Fruit fly (Drosophila melanogaster) whole organism, pupa: ENCODE results near the gene Rbcn-3B.
A peak's percentile ranks its signal among the peaks of the same experiment; 100 is the strongest.

Experiments used
- CG10348 ChIP-seq: fragments of 200-800 bp; sonication (Bioruptor generic); IDR thresholded peaks from 2 replicates; pipeline ENCODE4 v1.3.6; 2022; ENCODE audit warnings: missing biosample characterization, missing genetic modification characterization
- CG12605 ChIP-seq: fragments of 200-800 bp; sonication (Bioruptor generic); IDR thresholded peaks from 2 replicates; pipeline ENCODE4 v1.3.6; 2022; ENCODE audit warnings: missing biosample characterization, missing genetic modification characterization
- CG13204 ChIP-seq: fragments of 200-800 bp; sonication (Bioruptor generic); optimal IDR thresholded peaks from 2 replicates; lab custom pipeline; 2018; ENCODE audit warnings: missing biosample characterization, mild to moderate bottlenecking, missing genetic modification characterization, moderate library complexity
- CG14655 ChIP-seq: fragments of 200-800 bp; sonication (Bioruptor generic); optimal IDR thresholded peaks from 3 replicates; lab custom pipeline; 2017; ENCODE audit warnings: mild to moderate bottlenecking, missing biosample characterization, missing genetic modification reagents, missing genetic modification characterization
- CG15710 ChIP-seq: fragments of 200-800 bp; sonication (Bioruptor generic); optimal IDR thresholded peaks from 2 replicates; lab custom pipeline; 2018; ENCODE audit warnings: missing biosample characterization, mild to moderate bottlenecking, missing genetic modification characterization, moderate library complexity
- CG17806 ChIP-seq: fragments of 200-800 bp; sonication (Bioruptor generic); optimal IDR thresholded peaks from 2 replicates; lab custom pipeline; 2018; ENCODE audit warnings: missing biosample characterization, mild to moderate bottlenecking, missing genetic modification characterization, moderate library complexity
- CG32121 ChIP-seq: fragments of 200-800 bp; sonication (Bioruptor generic); IDR thresholded peaks from 2 replicates; pipeline ENCODE4 v1.3.6; 2022; ENCODE audit warnings: missing biosample characterization, missing genetic modification characterization
- CG34367 ChIP-seq: fragments of 200-800 bp; sonication (Bioruptor generic); optimal IDR thresholded peaks from 2 replicates; lab custom pipeline; 2018; ENCODE audit warnings: missing biosample characterization, mild to moderate bottlenecking, missing genetic modification characterization
- CG4496 ChIP-seq: fragments of 200-800 bp; sonication (Bioruptor generic); IDR thresholded peaks from 3 replicates; pipeline ENCODE4 v1.3.6; 2022; ENCODE audit warnings: missing biosample characterization, missing genetic modification characterization
- CG8159 ChIP-seq: fragments of 200-800 bp; sonication (Bioruptor generic); optimal IDR thresholded peaks from 3 replicates; lab custom pipeline; 2018; ENCODE audit warnings: missing biosample characterization, mild to moderate bottlenecking, missing genetic modification characterization, moderate library complexity
- CG8301 ChIP-seq: fragments of 200-800 bp; sonication (Bioruptor generic); optimal IDR thresholded peaks from 2 replicates; lab custom pipeline; 2018; ENCODE audit warnings: missing biosample characterization, mild to moderate bottlenecking, missing genetic modification characterization
- CG9948 ChIP-seq: fragments of 200-800 bp; sonication (Bioruptor generic); optimal IDR thresholded peaks from 2 replicates; lab custom pipeline; 2018; ENCODE audit warnings: missing biosample characterization, mild to moderate bottlenecking, missing genetic modification characterization, moderate library complexity
- D1 ChIP-seq: fragments of 200-800 bp; sonication (Bioruptor generic); optimal IDR thresholded peaks from 2 replicates; lab custom pipeline; 2018; ENCODE audit warnings: missing biosample characterization, mild to moderate bottlenecking, missing genetic modification characterization, moderate library complexity
- EcR ChIP-seq: fragments of 200-800 bp; sonication (Bioruptor generic); optimal IDR thresholded peaks from 3 replicates; lab custom pipeline; 2019; ENCODE audit warnings: missing biosample characterization, missing genetic modification characterization, mild to moderate bottlenecking, moderate library complexity, missing genetic modification reagents
- Ets98B ChIP-seq: fragments of 200-800 bp; sonication (Bioruptor generic); IDR thresholded peaks from 2 replicates; pipeline ENCODE4 v1.3.6; 2022; ENCODE audit warnings: missing biosample characterization, missing genetic modification characterization
- Pif1A ChIP-seq: fragments of 200-800 bp; sonication (Bioruptor generic); optimal IDR thresholded peaks from 3 replicates; lab custom pipeline; 2016; ENCODE audit warnings: missing biosample characterization, missing genetic modification characterization
- Pif1B ChIP-seq: fragments of 200-800 bp; sonication (Bioruptor generic); optimal IDR thresholded peaks from 3 replicates; lab custom pipeline; 2016; ENCODE audit warnings: missing biosample characterization, missing genetic modification characterization
- Snoo ChIP-seq: fragments of 200-800 bp; sonication (Bioruptor generic); optimal IDR thresholded peaks from 3 replicates; lab custom pipeline; 2017; ENCODE audit warnings: missing biosample characterization, mild to moderate bottlenecking, missing genetic modification characterization, inconsistent platforms
- fd96Ca ChIP-seq: fragments of 200-800 bp; sonication (Bioruptor generic); IDR thresholded peaks from 3 replicates; pipeline ENCODE4 v1.3.6; 2022; ENCODE audit warnings: missing biosample characterization, missing genetic modification characterization
- gl ChIP-seq: fragments of 200-800 bp; sonication (Bioruptor generic); optimal IDR thresholded peaks from 2 replicates; lab custom pipeline; 2018; ENCODE audit warnings: missing biosample characterization, mild to moderate bottlenecking, missing genetic modification characterization
- rn ChIP-seq: fragments of 200-800 bp; sonication (Bioruptor generic); IDR thresholded peaks from 2 replicates; pipeline ENCODE4 v1.3.6; 2022; ENCODE audit warnings: missing biosample characterization, missing genetic modification characterization

Rbcn-3B gene

dm6 chrX:1908757-1909156, at the start of gene Rbcn-3B, which contains the start of gene Edem1:
Rbcn-3B (plus strand) TSS chrX:1908920.
Edem1 (minus strand) TSS chrX:1908827.
- TF ChIP-seq CG34367 (tag; lab: Kevin White, UChicago) = peak; percentile 50
- TF ChIP-seq CG17806 (tag; lab: Kevin White, UChicago) = peak; percentile 10
- no peak for TF ChIP-seq Snoo (tag; lab: Kevin White, UChicago)
- TF ChIP-seq EcR (GFP tag; lab: Kevin White, UChicago) = peak; percentile 1
- TF ChIP-seq CG9948 = peak; percentile 1
- TF ChIP-seq Ets98B (GFP tag; lab: Robert Waterston, UW) = peak; percentile 53
- TF ChIP-seq CG8301 (tag; lab: Kevin White, UChicago) = peak; percentile 41
- TF ChIP-seq CG12605 = peak; percentile 67
- peak; percentile 72 for TF ChIP-seq gl (tag; lab: Kevin White, UChicago)
- no peak for TF ChIP-seq CG32121 (GFP tag; lab: Robert Waterston, UW)
- no peak for TF ChIP-seq Pif1A (GFP tag; lab: Kevin White, UChicago)
- peak; percentile 39 for TF ChIP-seq CG15710
- TF ChIP-seq CG4496 (GFP tag; lab: Robert Waterston, UW) = peak; percentile 52; the same call in 2 of the 3 replicates

DNA sequence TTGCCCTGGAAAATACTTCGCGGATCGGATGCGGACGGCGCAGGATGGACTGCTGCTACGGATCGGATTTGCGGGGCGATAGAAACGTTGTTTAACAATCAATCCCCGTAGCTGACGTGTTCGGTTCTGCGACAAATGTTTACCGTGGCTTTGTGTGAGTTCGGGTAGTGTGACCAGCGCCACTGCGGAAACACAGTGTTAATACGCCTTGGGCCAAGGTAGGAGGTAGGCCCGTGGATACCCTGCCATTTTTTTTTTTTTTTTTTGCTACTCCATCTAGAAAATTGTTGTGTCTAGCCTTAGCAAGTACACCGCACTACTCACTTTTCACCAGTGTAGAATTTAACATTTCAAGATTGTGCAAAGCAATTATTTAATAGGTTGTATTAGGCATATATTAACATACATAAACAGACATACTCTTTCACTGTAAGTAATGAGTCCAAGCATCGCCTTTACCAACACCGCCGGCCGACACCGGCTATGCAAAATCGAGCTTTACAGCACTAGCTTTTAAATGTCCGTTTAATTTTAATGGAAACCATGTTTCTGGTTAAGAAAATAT, 47.0 kb upstream of the Rbcn-3B start, which contains the start of gene deltaCOP:
Gene deltaCOP (minus strand): TSS at position 171 of the 565 bp plus-strand sequence.
- TF ChIP-seq Pif1B (GFP tag; lab: Kevin White, UChicago) = no peak
- peak; percentile 75 for TF ChIP-seq CG15710
- TF ChIP-seq CG4496 (GFP tag; lab: Robert Waterston, UW) = peak; percentile 69; the same call in 2 of the 3 replicates
- peak; percentile 47; the same call in 1 of the 2 replicates for TF ChIP-seq rn
- TF ChIP-seq CG13204 = no peak
- no peak for TF ChIP-seq CG34367 (tag; lab: Kevin White, UChicago)
- no peak for TF ChIP-seq CG14655 (GFP tag; lab: Kevin White, UChicago)
- peak; percentile 15 for TF ChIP-seq EcR (GFP tag; lab: Kevin White, UChicago)
- peak; percentile 52; the same call in 1 of the 2 replicates for TF ChIP-seq CG12605
- peak; percentile 43 for TF ChIP-seq gl (tag; lab: Kevin White, UChicago)
- no peak for TF ChIP-seq Pif1A (GFP tag; lab: Kevin White, UChicago)
- TF ChIP-seq CG8301 (tag; lab: Kevin White, UChicago) = no peak
- peak; percentile 63 for TF ChIP-seq CG9948
- TF ChIP-seq CG8159 = no peak
- TF ChIP-seq CG32121 (GFP tag; lab: Robert Waterston, UW) = peak; percentile 70
- TF ChIP-seq Ets98B (GFP tag; lab: Robert Waterston, UW) = peak; percentile 75
- TF ChIP-seq Snoo (tag; lab: Kevin White, UChicago) = peak; percentile 76
- TF ChIP-seq CG10348 (GFP tag; lab: Robert Waterston, UW) = peak; percentile 57
- TF ChIP-seq D1 (tag; lab: Kevin White, UChicago) = no peak
- peak; percentile 86 for TF ChIP-seq fd96Ca (GFP tag; lab: Robert Waterston, UW)
- TF ChIP-seq CG17806 (tag; lab: Kevin White, UChicago) = peak; percentile 54

- TF ChIP-seq EcR (GFP tag; lab: Kevin White, UChicago) (no peak), CG15710 (no peak), CG17806 (tag; lab: Kevin White, UChicago) (no peak), rn (no peak), CG13204 (no peak), Ets98B (GFP tag; lab: Robert Waterston, UW) (no peak), CG14655 (GFP tag; lab: Kevin White, UChicago) (no peak), fd96Ca (GFP tag; lab: Robert Waterston, UW) (no peak), CG12605 (no peak), D1 (tag; lab: Kevin White, UChicago) (no peak), CG8159 (no peak), Pif1A (GFP tag; lab: Kevin White, UChicago) (no peak), CG34367 (tag; lab: Kevin White, UChicago) (no peak), CG10348 (GFP tag; lab: Robert Waterston, UW) (no peak), CG9948 (no peak), Snoo (tag; lab: Kevin White, UChicago) (no peak), gl (tag; lab: Kevin White, UChicago) (no peak)
Measured at dm6 chrX:1865673-1866072, 43.0 kb upstream of the Rbcn-3B start, which contains the start of the genes Gcna and MED18. Gcna (minus strand) TSS chrX:1865835. MED18 (plus strand) TSS chrX:1865909.

dm6 chrX:1868586-1869111, 40.1 kb upstream of the Rbcn-3B start, which contains the start of the genes CG14803 and Pex5:
CG14803 (plus strand) TSS chrX:1868870.
Pex5 (minus strand) TSS chrX:1869061.
- no peak for TF ChIP-seq CG14655 (GFP tag; lab: Kevin White, UChicago)
- no peak for TF ChIP-seq CG4496 (GFP tag; lab: Robert Waterston, UW)
- TF ChIP-seq Ets98B (GFP tag; lab: Robert Waterston, UW) = peak; percentile 29; the same call in 1 of the 2 replicates

dm6 chrX:1873515-1874126, 35.1 kb upstream of the Rbcn-3B start, which contains the start of the genes Pgam5 and Vps26:
Pgam5 (minus strand) TSS chrX:1873565.
Vps26 (plus strand) TSS chrX:1873853.
- TF ChIP-seq CG9948 = no peak
- TF ChIP-seq CG34367 (tag; lab: Kevin White, UChicago) = no peak
- TF ChIP-seq CG14655 (GFP tag; lab: Kevin White, UChicago) = no peak
- no peak for TF ChIP-seq Ets98B (GFP tag; lab: Robert Waterston, UW)
- no peak for TF ChIP-seq CG13204
- TF ChIP-seq Pif1A (GFP tag; lab: Kevin White, UChicago) = no peak
- no peak for TF ChIP-seq D1 (tag; lab: Kevin White, UChicago)
- no peak for TF ChIP-seq gl (tag; lab: Kevin White, UChicago)
- TF ChIP-seq CG12605 = no peak
- TF ChIP-seq CG17806 (tag; lab: Kevin White, UChicago) = no peak
- no peak for TF ChIP-seq rn
- TF ChIP-seq fd96Ca (GFP tag; lab: Robert Waterston, UW) = no peak
- TF ChIP-seq CG4496 (GFP tag; lab: Robert Waterston, UW) = no peak
